Fruit fly (Drosophila melanogaster): ENCODE measurements around the gene NSD.
A peak's percentile ranks its signal among the peaks of the same experiment; 100 is the strongest.

NSD gene

DNA sequence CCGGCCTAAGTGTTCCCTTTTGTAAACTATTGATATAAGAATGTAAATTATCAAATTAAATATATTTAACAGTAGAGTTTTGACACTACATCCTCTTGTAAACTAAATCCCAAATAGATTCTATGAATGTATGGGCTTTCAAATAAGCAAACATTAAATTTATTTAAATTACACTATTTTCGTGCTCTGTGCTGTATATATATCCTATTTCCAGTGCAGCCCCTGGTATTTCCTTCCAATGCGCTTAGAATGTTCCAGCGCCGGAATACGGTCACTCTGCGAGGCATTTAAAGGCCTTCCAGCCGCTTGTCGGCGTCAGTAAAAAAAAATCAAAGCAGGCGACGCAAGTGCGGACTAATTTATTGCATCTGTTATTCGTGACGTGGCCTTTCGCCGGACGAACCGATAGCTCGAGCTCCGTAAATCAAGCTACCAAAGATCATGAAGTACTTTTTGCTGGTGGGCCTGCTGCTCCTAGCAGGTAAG, 10.8 kb upstream of the NSD start, which contains the start of gene Gp93 (continued):
- TF ChIP-seq CG18476 (GFP tag; optimal IDR thresholded peaks at IDR 0.05) (no peak), CG2199 (GFP tag; IDR thresholded peaks at IDR 0.05) (no peak), danr (GFP tag; IDR thresholded peaks at IDR 0.05) (peak; percentile 48; the same call in 1 of the 2 replicates), NK7.1 (GFP tag; optimal IDR thresholded peaks at IDR 0.05) (no peak), CG14860 (GFP tag; IDR thresholded peaks at IDR 0.05; ENCODE audit: partially characterized antibody) (no peak), CG4617 (GFP tag; optimal IDR thresholded peaks at IDR 0.05; ENCODE audit: borderline replicate concordance) (peak; percentile 6), lmd (GFP tag; IDR thresholded peaks at IDR 0.05) (peak; percentile 66), Hey (tag; optimal IDR thresholded peaks at IDR 0.05) (no peak), CG6765 (GFP tag; optimal IDR thresholded peaks at IDR 0.05) (peak; percentile 34), CG15514 (GFP tag; optimal IDR thresholded peaks at IDR 0.05) (peak; percentile 13), dan (GFP tag; IDR thresholded peaks at IDR 0.05) (no peak), Pdp1 (GFP tag; optimal IDR thresholded peaks at IDR 0.05) (peak in 1 of 2 experiments; percentile 34), CG32532 (GFP tag; IDR thresholded peaks at IDR 0.05) (peak; percentile 80), CG10267 (tag; optimal IDR thresholded peaks at IDR 0.05) (peak; percentile 44), tgo (GFP tag; IDR thresholded peaks at IDR 0.05) (peak; percentile 71; the same call in 2 of the 3 replicates), D (optimal IDR thresholded peaks at IDR 0.05) (no peak), D (GFP tag; optimal IDR thresholded peaks at IDR 0.05) (no peak), Sox100B (GFP tag; optimal IDR thresholded peaks at IDR 0.05) (no peak), Jarid2 (GFP tag; optimal IDR thresholded peaks at IDR 0.05) (peak; percentile 72), tll (GFP tag; optimal IDR thresholded peaks at IDR 0.05) (no peak), Ptx1 (GFP tag; IDR thresholded peaks at IDR 0.05) (peak; percentile 73; the same call in 1 of the 2 replicates), CG9797 (GFP tag; optimal IDR thresholded peaks at IDR 0.05) (peak; percentile 32), CG14441 (GFP tag; IDR thresholded peaks at IDR 0.05) (peak; percentile 66), CG7372 (GFP tag; IDR thresholded peaks at IDR 0.05) (peak; percentile 40; the same call in 1 of the 2 replicates), scrt (GFP tag; optimal IDR thresholded peaks at IDR 0.05) (no peak), Poxn (GFP tag; IDR thresholded peaks at IDR 0.05) (no peak), CG12155 (GFP tag; optimal IDR thresholded peaks at IDR 0.05) (peak; percentile 16), CG10209 (GFP tag; optimal IDR thresholded peaks at IDR 0.05) (no peak), E2f1 (GFP tag; IDR thresholded peaks at IDR 0.05) (no peak), Fer3 (tag; optimal IDR thresholded peaks at IDR 0.05) (peak; percentile 58), pnt (GFP tag; optimal IDR thresholded peaks at IDR 0.05) (no peak), tin (GFP tag; optimal IDR thresholded peaks at IDR 0.05) (peak; percentile 31), kni (GFP tag; optimal IDR thresholded peaks at IDR 0.05) (no peak), Bteb2 (GFP tag; optimal IDR thresholded peaks at IDR 0.05) (peak; percentile 48), Hand (GFP tag; optimal IDR thresholded peaks at IDR 0.05) (peak; percentile 19), nmo (GFP tag; optimal IDR thresholded peaks at IDR 0.05) (peak; percentile 57), Gug (GFP tag; IDR thresholded peaks at IDR 0.05) (peak; percentile 35; the same call in 2 of the 4 replicates), sna (GFP tag; IDR thresholded peaks at IDR 0.05; ENCODE audit: partially characterized antibody) (no peak), grau (tag; optimal IDR thresholded peaks at IDR 0.05) (peak; percentile 68), schlank (tag; optimal IDR thresholded peaks at IDR 0.05) (no peak), az2 (GFP tag; optimal IDR thresholded peaks at IDR 0.05) (peak; percentile 66), rib (GFP tag; IDR thresholded peaks at IDR 0.05) (no peak), Xbp1 (GFP tag; optimal IDR thresholded peaks at IDR 0.05) (peak; percentile 98), CG8924 (tag; optimal IDR thresholded peaks at IDR 0.05) (peak; percentile 70), Doc2 (GFP tag; IDR thresholded peaks at IDR 0.05) (no peak), CG2712 (tag; optimal IDR thresholded peaks at IDR 0.05) (peak; percentile 74), Adf1 (GFP tag; IDR thresholded peaks at IDR 0.05) (peak; percentile 37; the same call in 1 of the 2 replicates), CG4404 (GFP tag; IDR thresholded peaks at IDR 0.05) (peak; percentile 47), sd (tag; optimal IDR thresholded peaks at IDR 0.05) (peak; percentile 82), insv (GFP tag; optimal IDR thresholded peaks at IDR 0.05) (peak in 1 of 2 experiments; percentile 11)
